Worm (Caenorhabditis elegans): Measurements from ENCODE around the gene K11D12.13.
"Not testable (repeated sequence)": the region's sequence is repeated elsewhere in the genome, so short reads cannot be mapped to it uniquely, and the experiment has no call there.

Gene K11D12.13

DNA sequence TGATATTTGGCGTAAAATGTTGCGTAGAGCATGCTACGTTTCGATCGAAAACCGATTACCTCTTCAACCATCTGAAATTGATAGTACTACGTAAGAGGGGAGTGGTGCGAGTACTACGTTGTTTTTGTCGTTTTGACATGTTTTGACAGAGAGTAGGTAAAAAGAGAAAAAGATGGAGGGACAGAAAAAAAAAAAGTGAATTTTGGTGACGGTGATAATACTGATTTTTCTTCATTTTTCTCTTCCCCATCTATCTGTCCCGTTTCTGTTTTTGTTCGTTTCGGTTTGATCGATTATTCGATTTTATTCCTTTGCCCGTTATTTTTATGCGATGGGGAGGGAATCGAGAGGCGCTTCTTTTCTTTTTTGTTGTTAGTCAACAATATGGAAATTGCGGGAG, 7.7 kb downstream of the K11D12.13 start, which contains the start of gene K11D12.8:
Gene K11D12.8 (minus strand): TSS at position 77 of the 400 bp plus-strand sequence.
- no peak for TF ChIP-seq zip-11 (GFP tag; IDR thresholded peaks at IDR 0.05)
- peak in 1 of 2 experiments; percentile 77 for TF ChIP-seq unc-62 (GFP tag; optimal IDR thresholded peaks at IDR 0.05 in 1 of 2)
- no peak for TF ChIP-seq unc-62 (tag; optimal IDR thresholded peaks at IDR 0.05)

DNA sequence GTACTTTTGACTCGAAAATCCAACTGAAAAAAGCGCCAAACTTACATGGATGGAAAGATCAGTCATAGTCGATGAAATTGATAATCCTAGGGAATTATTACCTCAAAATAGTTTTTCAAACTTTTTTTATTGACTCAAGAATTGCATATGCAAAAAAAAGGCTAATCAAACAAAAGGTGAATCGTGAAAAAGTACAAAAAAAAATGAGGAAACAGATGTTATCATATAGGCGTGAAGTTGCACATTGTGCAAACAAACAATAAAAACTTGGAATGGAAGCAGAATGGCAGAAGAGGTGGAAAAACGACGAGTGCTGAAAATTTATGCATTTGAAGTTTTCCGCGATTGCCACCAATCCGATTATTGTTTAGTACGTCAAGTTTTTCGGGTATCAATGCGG, 12.9 kb downstream of the K11D12.13 start, which contains the start of gene exc-14:
Gene exc-14 (minus strand): TSS at position 101 of the 400 bp plus-strand sequence.
- TF ChIP-seq nhr-42 (GFP tag; IDR thresholded peaks at IDR 0.05): no peak
- no peak for TF ChIP-seq ceh-62 (tag; optimal IDR thresholded peaks at IDR 0.05)
- no peak for TF ChIP-seq F44E2.7 (GFP tag; IDR thresholded peaks at IDR 0.05)
- no peak for TF ChIP-seq lin-13 (GFP tag; optimal IDR thresholded peaks at IDR 0.05)
- TF ChIP-seq duxl-1 (tag; optimal IDR thresholded peaks at IDR 0.05; ENCODE audit: poor library complexity): no peak
- TF ChIP-seq lin-1 (GFP tag; IDR thresholded peaks at IDR 0.05): no peak
- TF ChIP-seq gei-8 (GFP tag; optimal IDR thresholded peaks at IDR 0.05): no peak
- no peak for TF ChIP-seq cey-2 (tag; optimal IDR thresholded peaks at IDR 0.05; ENCODE audit: borderline replicate concordance, insufficient read depth)
- TF ChIP-seq fos-1 (tag; optimal IDR thresholded peaks at IDR 0.05): no peak

DNA sequence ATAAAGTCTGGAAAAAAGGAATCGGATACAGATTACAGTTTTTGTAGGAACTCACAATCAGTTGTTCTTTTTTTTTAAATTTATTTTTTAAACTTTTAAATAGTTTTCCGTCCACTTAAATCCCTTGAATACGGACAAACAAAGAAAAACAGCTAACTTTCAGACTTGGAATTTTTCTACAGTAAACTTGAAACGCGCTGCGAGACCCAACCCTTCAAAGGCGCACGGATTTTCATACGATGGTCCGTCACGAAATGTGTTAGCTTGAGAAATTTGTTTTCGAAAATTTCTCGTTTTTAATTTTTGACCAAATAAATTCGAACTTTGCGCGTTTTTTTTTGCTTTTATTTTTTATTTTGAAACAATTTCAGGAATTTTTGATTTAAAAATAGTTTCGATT, 13.4 kb downstream of the K11D12.13 start:
- TF ChIP-seq ceh-20 (GFP tag; IDR thresholded peaks at IDR 0.05): no peak
- no peak for TF ChIP-seq snpc-4 (tag; optimal IDR thresholded peaks at IDR 0.05)
- no peak for TF ChIP-seq arid-1 (GFP tag; conservative IDR thresholded peaks at IDR 0.05)
- TF ChIP-seq cey-2 (tag; optimal IDR thresholded peaks at IDR 0.05; ENCODE audit: borderline replicate concordance, insufficient read depth): no peak
- no peak for TF ChIP-seq gei-8 (GFP tag; optimal IDR thresholded peaks at IDR 0.05)

DNA sequence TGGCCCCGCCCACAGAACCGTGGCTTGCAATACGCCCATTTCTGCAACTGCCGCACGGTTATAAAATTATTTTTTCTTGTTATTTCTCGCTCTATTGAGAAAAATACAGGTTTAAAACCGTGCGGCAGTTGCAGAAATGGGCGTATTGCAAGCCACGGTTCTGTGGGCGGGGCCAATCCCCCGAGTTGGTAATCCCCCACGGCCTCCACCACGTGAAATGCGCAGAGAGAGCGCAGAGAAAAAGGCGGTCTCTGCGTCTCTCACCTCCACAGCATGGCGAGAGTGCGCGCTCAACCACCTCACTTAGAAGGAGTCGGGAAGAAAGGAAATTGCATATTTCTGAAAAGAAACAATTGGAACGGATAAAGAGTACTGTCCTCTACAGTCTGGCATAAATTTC, 14.0 kb downstream of the K11D12.13 start:
- TF ChIP-seq dmd-6 (GFP tag; IDR thresholded peaks at IDR 0.05): peak; percentile 89
- TF ChIP-seq lin-29 (GFP tag; IDR thresholded peaks at IDR 0.05): peak; percentile 81
- peak; percentile 60; the same call in 1 of the 2 replicates for TF ChIP-seq lin-1 (GFP tag; IDR thresholded peaks at IDR 0.05)
- TF ChIP-seq arid-1 (GFP tag; conservative IDR thresholded peaks at IDR 0.05): peak; percentile 79; the same call in 1 of the 2 replicates
- peak; percentile 46; the same call in 1 of the 2 replicates for TF ChIP-seq ZK337.2 (GFP tag; IDR thresholded peaks at IDR 0.05)
- peak; percentile 79 for TF ChIP-seq saeg-2 (GFP tag; IDR thresholded peaks at IDR 0.05)
- peak; percentile 25 for TF ChIP-seq rbr-2 (tag; optimal IDR thresholded peaks at IDR 0.05)
- TF ChIP-seq set-16 (GFP tag; IDR thresholded peaks at IDR 0.05): peak; percentile 94
- TF ChIP-seq hmg-1.1 (GFP tag; IDR thresholded peaks at IDR 0.05): peak; percentile 97
- peak; percentile 57; the same call in 1 of the 2 replicates for TF ChIP-seq Y48G9A.11 (GFP tag; IDR thresholded peaks at IDR 0.05)
- peak; percentile 81; the same call in 1 of the 2 replicates for TF ChIP-seq vab-7 (GFP tag; IDR thresholded peaks at IDR 0.05)
- peak; percentile 73; the same call in 1 of the 2 replicates for TF ChIP-seq D1046.2 (GFP tag; IDR thresholded peaks at IDR 0.05)
- TF ChIP-seq zfp-3 (GFP tag; conservative IDR thresholded peaks at IDR 0.05): peak; percentile 82
- TF ChIP-seq ceh-20 (GFP tag; IDR thresholded peaks at IDR 0.05): peak; percentile 91
- TF ChIP-seq php-3 (GFP tag; IDR thresholded peaks at IDR 0.05): peak; percentile 82
- TF ChIP-seq lin-38 (GFP tag; IDR thresholded peaks at IDR 0.05): peak; percentile 90
- TF ChIP-seq ctbp-1 (GFP tag; IDR thresholded peaks at IDR 0.05): peak; percentile 95
- 0 out of 2 replicates have a peak, but pooled peaks have one; percentile 30 for TF ChIP-seq snpc-1.2 (GFP tag; IDR thresholded peaks at IDR 0.05)
- 0 out of 2 replicates have a peak, but pooled peaks have one; percentile 33 for TF ChIP-seq Y75B8A.6 (GFP tag; IDR thresholded peaks at IDR 0.05)
- peak; percentile 93 for TF ChIP-seq nhr-42 (GFP tag; IDR thresholded peaks at IDR 0.05)
- TF ChIP-seq dmd-9 (GFP tag; IDR thresholded peaks at IDR 0.05): 0 out of 2 replicates have a peak, but pooled peaks have one; percentile 64
- 0 out of 2 replicates have a peak, but pooled peaks have one; percentile 59 for TF ChIP-seq dmd-8 (GFP tag; IDR thresholded peaks at IDR 0.05)
- TF ChIP-seq ceh-44 (GFP tag; IDR thresholded peaks at IDR 0.05): peak; percentile 86
- peak; percentile 77 for TF ChIP-seq madf-9 (GFP tag; conservative IDR thresholded peaks at IDR 0.05)
- TF ChIP-seq tra-1 (GFP tag; IDR thresholded peaks at IDR 0.05): peak; percentile 92
- TF ChIP-seq mdt-29 (GFP tag; IDR thresholded peaks at IDR 0.05): peak; percentile 75
- peak; percentile 80 for TF ChIP-seq pha-4 (GFP tag; IDR thresholded peaks at IDR 0.05)
- not testable (repeated sequence) for TF ChIP-seq pha-4 (tag; optimal IDR thresholded peaks at IDR 0.05)
